Worm (Caenorhabditis elegans): ENCODE results near the gene nspd-6.

ce11 chrIV:5136523-5136922, 29.0 kb downstream of the nspd-6 start:
- TF ChIP-seq cog-1 (tag; optimal IDR thresholded peaks at IDR 0.05) (no peak), tab-1 (GFP tag; IDR thresholded peaks at IDR 0.05) (no peak), T22C8.4 (GFP tag; IDR thresholded peaks at IDR 0.05) (no peak), med-1 (GFP tag; optimal IDR thresholded peaks at IDR 0.05; ENCODE audit: insufficient read depth) (no peak)

All from whole organism, midembryonic.